Worm (Caenorhabditis elegans) whole organism, young adult: ENCODE measurements around the gene glb-34.

Experiments
- B0019.2 ChIP-seq: fragments of 200-800 bp; sonication (Bioruptor generic); conservative IDR thresholded peaks from 2 replicates; pipeline ENCODE4 v1.3.6; 2022; ENCODE audit warnings: missing genetic modification reagents, missing genetic modification characterization, missing compliant biosample characterization
- D2030.7 ChIP-seq: fragments of 200-800 bp; sonication (Bioruptor generic); IDR thresholded peaks from 2 replicates; pipeline ENCODE4 v1.3.6; 2022; ENCODE audit warnings: missing genetic modification reagents, missing genetic modification characterization, missing compliant biosample characterization
- F33H1.4 ChIP-seq: fragments of 200-800 bp; sonication (Bioruptor generic); IDR thresholded peaks from 2 replicates; pipeline ENCODE4 v1.3.6; 2022; ENCODE audit warnings: missing genetic modification reagents, missing genetic modification characterization, missing compliant biosample characterization
- T26A5.8 ChIP-seq: sonication (generic microtip); optimal IDR thresholded peaks from 2 replicates; lab custom pipeline; 2016; ENCODE audit warnings: missing genetic modification characterization, missing compliant biosample characterization
- ZK185.1 ChIP-seq: sonication (generic microtip); optimal IDR thresholded peaks from 2 replicates; lab custom pipeline; 2016; ENCODE audit warnings: mild to moderate bottlenecking, missing genetic modification characterization, missing compliant biosample characterization; ENCODE audit not compliant: poor library complexity, severe bottlenecking
- ama-1 ChIP-seq, 3 experiments: fragments of 150-350 bp in 1 of 3; sonication (generic microtip) in 2 of 3; optimal IDR thresholded peaks; 2 replicates each; lab custom pipeline; 2014 to 2018; ENCODE audit warnings: missing biosample characterization in 2 of 3, missing genetic modification characterization in 2 of 3, missing genetic modification reagents in 2 of 3
- aptf-2 ChIP-seq: fragments of 200-800 bp; sonication (Bioruptor generic); conservative IDR thresholded peaks from 2 replicates; pipeline ENCODE4 v1.3.6; 2022; ENCODE audit warnings: missing genetic modification reagents, missing genetic modification characterization, missing compliant biosample characterization
- atf-7 ChIP-seq: sonication (generic microtip); optimal IDR thresholded peaks from 2 replicates; lab custom pipeline; 2017; ENCODE audit warnings: mild to moderate bottlenecking, missing genetic modification characterization, missing compliant biosample characterization
- attf-6 ChIP-seq: fragments of 200-800 bp; sonication (Bioruptor generic); IDR thresholded peaks from 2 replicates; pipeline ENCODE4 v1.3.6; 2022; ENCODE audit warnings: missing genetic modification reagents, missing genetic modification characterization, missing compliant biosample characterization
- bed-1 ChIP-seq: fragments of 200-800 bp; sonication (Bioruptor generic); IDR thresholded peaks from 2 replicates; pipeline ENCODE4 v1.3.6; 2022; ENCODE audit warnings: missing genetic modification reagents, missing genetic modification characterization, missing compliant biosample characterization
- ceh-100 ChIP-seq: fragments of 200-800 bp; sonication (Bioruptor generic); IDR thresholded peaks from 2 replicates; pipeline ENCODE4 v1.3.6; 2022; ENCODE audit warnings: missing genetic modification reagents, missing genetic modification characterization, missing compliant biosample characterization
- ceh-79 ChIP-seq: sonication (generic microtip); optimal IDR thresholded peaks from 2 replicates; lab custom pipeline; 2017; ENCODE audit warnings: mild to moderate bottlenecking, missing genetic modification characterization, missing compliant biosample characterization
- ceh-91 ChIP-seq: fragments of 200-800 bp; sonication (Bioruptor generic); IDR thresholded peaks from 2 replicates; pipeline ENCODE4 v1.3.6; 2022; ENCODE audit warnings: missing genetic modification reagents, missing genetic modification characterization, missing compliant biosample characterization
- dox-1 ChIP-seq: fragments of 200-800 bp; sonication (Bioruptor generic); IDR thresholded peaks from 2 replicates; pipeline ENCODE4 v1.3.6; 2022; ENCODE audit warnings: missing genetic modification reagents, missing genetic modification characterization, missing compliant biosample characterization
- dpff-1 ChIP-seq: sonication (generic microtip); optimal IDR thresholded peaks from 2 replicates; lab custom pipeline; 2017; ENCODE audit warnings: mild to moderate bottlenecking, missing genetic modification characterization, missing compliant biosample characterization
- egl-18 ChIP-seq: fragments of 200-800 bp; sonication (Bioruptor generic); IDR thresholded peaks from 2 replicates; pipeline ENCODE4 v1.3.6; 2022; ENCODE audit warnings: missing genetic modification reagents, missing genetic modification characterization, missing compliant biosample characterization
- egrh-3 ChIP-seq: fragments of 200-800 bp; sonication (Bioruptor generic); IDR thresholded peaks from 2 replicates; pipeline ENCODE4 v1.3.6; 2022; ENCODE audit warnings: missing genetic modification reagents, missing genetic modification characterization, missing compliant biosample characterization
- ekl-4 ChIP-seq: fragments of 200-800 bp; sonication (Bioruptor generic); IDR thresholded peaks from 2 replicates; pipeline ENCODE4 v1.3.6; 2022; ENCODE audit warnings: missing genetic modification reagents, missing genetic modification characterization, missing compliant biosample characterization
- ets-4 ChIP-seq: fragments of 200-800 bp; sonication (Bioruptor generic); optimal IDR thresholded peaks from 2 replicates; lab custom pipeline; 2018; ENCODE audit warnings: mild to moderate bottlenecking, missing genetic modification characterization, missing compliant biosample characterization
- hmg-20 ChIP-seq: fragments of 200-800 bp; sonication (Bioruptor generic); IDR thresholded peaks from 2 replicates; pipeline ENCODE4 v1.3.6; 2022; ENCODE audit warnings: missing genetic modification reagents, missing genetic modification characterization, missing compliant biosample characterization
- hrde-1 ChIP-seq: sonication (generic microtip); optimal IDR thresholded peaks from 2 replicates; lab custom pipeline; 2016; ENCODE audit warnings: missing genetic modification characterization, mild to moderate bottlenecking, missing compliant biosample characterization, moderate library complexity, missing genotype, missing genetic modification reagents, borderline replicate concordance
- hsf-1 ChIP-seq: fragments of 200-800 bp; sonication (Bioruptor generic); IDR thresholded peaks from 2 replicates; pipeline ENCODE4 v1.3.6; 2022; ENCODE audit warnings: missing genetic modification reagents, missing genetic modification characterization, missing compliant biosample characterization
- lin-54 ChIP-seq: fragments of 200-800 bp; sonication (Bioruptor generic); optimal IDR thresholded peaks from 2 replicates; lab custom pipeline; 2018; ENCODE audit warnings: mild to moderate bottlenecking, missing genetic modification characterization, missing compliant biosample characterization
- lsl-1 ChIP-seq: fragments of 200-800 bp; sonication (Bioruptor generic); optimal IDR thresholded peaks from 2 replicates; lab custom pipeline; 2018; ENCODE audit warnings: mild to moderate bottlenecking, missing genetic modification characterization, moderate library complexity, missing compliant biosample characterization
- lsy-27 ChIP-seq: sonication (generic microtip); optimal IDR thresholded peaks from 2 replicates; lab custom pipeline; 2017; ENCODE audit warnings: missing genetic modification characterization, mild to moderate bottlenecking, missing compliant biosample characterization, antibody characterized with exemption, missing genotype, borderline replicate concordance; ENCODE audit not compliant: insufficient read depth
- mcd-1 ChIP-seq: fragments of 200-800 bp; sonication (Bioruptor generic); IDR thresholded peaks from 2 replicates; pipeline ENCODE4 v1.3.6; 2022; ENCODE audit warnings: missing genetic modification reagents, missing genetic modification characterization, missing compliant biosample characterization
- mxl-1 ChIP-seq: sonication (generic microtip); optimal IDR thresholded peaks from 2 replicates; lab custom pipeline; 2016; ENCODE audit warnings: missing genetic modification characterization, missing compliant biosample characterization
- nfya-2 ChIP-seq: fragments of 200-800 bp; sonication (Bioruptor generic); IDR thresholded peaks from 2 replicates; pipeline ENCODE4 v1.3.6; 2022; ENCODE audit warnings: missing genetic modification reagents, missing genetic modification characterization, missing compliant biosample characterization
- nfyb-1 ChIP-seq: fragments of 200-800 bp; sonication (Bioruptor generic); IDR thresholded peaks from 2 replicates; pipeline ENCODE4 v1.3.6; 2022; ENCODE audit warnings: missing genetic modification reagents, missing genetic modification characterization, missing compliant biosample characterization
- nhr-90 ChIP-seq: sonication (generic microtip); optimal IDR thresholded peaks from 2 replicates; lab custom pipeline; 2016; ENCODE audit warnings: missing genotype, mild to moderate bottlenecking, missing genetic modification characterization, missing compliant biosample characterization
- snpc-1.1 ChIP-seq: sonication (generic microtip); optimal IDR thresholded peaks from 2 replicates; lab custom pipeline; 2017; ENCODE audit warnings: missing genetic modification characterization, mild to moderate bottlenecking, missing compliant biosample characterization, antibody characterized with exemption, moderate library complexity, missing genotype, missing genetic modification reagents; ENCODE audit not compliant: insufficient read depth
- snpc-3.4 ChIP-seq: sonication (generic microtip); optimal IDR thresholded peaks from 2 replicates; lab custom pipeline; 2017; ENCODE audit warnings: missing genetic modification characterization, mild to moderate bottlenecking, missing compliant biosample characterization, antibody characterized with exemption, moderate library complexity, missing genotype, missing genetic modification reagents
- snpc-4 ChIP-seq, 5 experiments: fragments of 150-350 bp in 1 of 5; sonication (generic microtip) in 4 of 5; optimal IDR thresholded peaks; 2 replicates each; lab custom pipeline; 2014 to 2018; ENCODE audit warnings: missing genetic modification characterization in 5 of 5, missing biosample characterization in 3 of 5, antibody characterized with exemption in 2 of 5, mild to moderate bottlenecking in 2 of 5, missing compliant biosample characterization in 2 of 5, missing genotype in 2 of 5, moderate library complexity in 2 of 5, missing genetic modification reagents in 1 of 5
- unc-130 ChIP-seq: sonication (generic microtip); optimal IDR thresholded peaks from 2 replicates; lab custom pipeline; 2016; ENCODE audit warnings: missing genetic modification reagents, missing genetic modification characterization, missing compliant biosample characterization
- ztf-18 ChIP-seq: sonication (generic microtip); optimal IDR thresholded peaks from 2 replicates; lab custom pipeline; 2016; ENCODE audit warnings: missing genotype, mild to moderate bottlenecking, missing genetic modification characterization, missing compliant biosample characterization
- ztf-26 ChIP-seq: sonication (generic microtip); optimal IDR thresholded peaks from 2 replicates; lab custom pipeline; 2017; ENCODE audit warnings: missing genetic modification characterization, missing compliant biosample characterization
- ztf-28 ChIP-seq: fragments of 200-800 bp; sonication (Bioruptor generic); IDR thresholded peaks from 2 replicates; pipeline ENCODE4 v1.3.6; 2022; ENCODE audit warnings: missing genetic modification reagents, missing genetic modification characterization, missing compliant biosample characterization

glb-34 gene

DNA sequence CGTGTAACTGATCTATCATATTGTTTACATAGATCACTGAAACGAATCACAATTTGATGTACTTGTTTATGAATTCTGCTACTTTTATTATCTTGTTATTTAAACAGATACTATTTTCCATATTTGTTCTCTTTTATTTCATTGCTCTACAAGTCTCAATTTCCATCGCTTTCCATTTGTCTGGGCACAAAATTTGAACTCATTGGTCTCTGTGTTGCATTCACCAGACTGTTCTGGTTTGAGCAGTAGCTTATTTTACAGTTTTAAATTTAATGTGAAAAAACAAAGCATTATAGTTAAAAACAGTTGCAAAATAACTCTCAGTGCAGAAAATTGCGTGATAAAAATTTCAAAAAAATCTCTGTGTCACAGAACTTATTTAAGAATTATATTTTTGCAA is 15.1 kb upstream of the glb-34 start:
- no peak for TF ChIP-seq ekl-4 (GFP tag; lab: Robert Waterston, UW)
- TF ChIP-seq hsf-1 = no peak
- no peak for TF ChIP-seq snpc-1.1 (tag; lab: Kevin White, UChicago)
- TF ChIP-seq, all 124 proteins: peak for 0

DNA sequence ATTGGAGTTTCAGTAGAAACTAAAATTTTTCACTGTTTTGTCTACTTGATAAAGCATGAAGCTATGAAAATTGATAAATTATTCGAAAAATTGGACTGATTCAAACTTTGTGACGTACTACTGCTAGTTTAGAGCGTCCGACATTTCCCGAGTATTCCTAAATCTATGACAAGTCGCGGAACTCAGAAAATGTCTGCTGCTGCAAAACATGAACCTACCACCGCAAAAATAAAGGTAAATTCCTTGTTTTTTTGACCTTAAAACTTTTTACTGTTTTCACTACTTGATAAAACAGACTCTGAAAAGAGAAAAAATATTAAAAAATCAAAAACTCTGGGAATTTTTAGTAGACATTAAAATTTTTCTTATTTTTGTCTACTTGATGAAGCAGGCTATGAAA is 14.3 kb upstream of the glb-34 start:
- peak; percentile 71 for TF ChIP-seq attf-6 (GFP tag; lab: Robert Waterston, UW)
- TF ChIP-seq T26A5.8 (tag; lab: Kevin White, UChicago) = no peak
- TF ChIP-seq snpc-4 (GFP tag; optimal IDR thresholded peaks at IDR 0.05; lab: Kevin White, UChicago) = peak; percentile 64
- TF ChIP-seq snpc-4 (tag; optimal IDR thresholded peaks at IDR 0.05; lab: Kevin White, UChicago) = peak in 2 of 4 experiments; percentile 70 to 84
- TF ChIP-seq snpc-1.1 (tag; lab: Kevin White, UChicago) = peak; percentile 5

DNA sequence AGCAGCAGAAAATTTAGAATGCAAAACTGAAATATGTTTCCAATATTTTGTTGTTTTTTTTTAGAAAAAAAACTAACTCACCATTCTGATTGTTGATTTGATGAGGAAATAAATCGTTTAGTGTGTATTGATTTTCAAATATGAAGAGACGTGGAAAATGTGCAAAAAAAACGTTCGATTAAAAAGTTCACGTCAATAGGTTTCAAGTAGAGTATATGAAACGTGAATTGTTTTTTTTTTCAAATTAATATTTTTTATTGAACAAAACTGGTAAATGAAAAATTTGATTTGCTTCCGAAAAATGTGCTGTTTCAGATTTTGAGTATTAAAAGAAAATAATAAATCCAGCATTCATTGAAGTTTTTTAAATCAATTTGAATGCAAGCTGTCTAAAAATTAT is 8.4 kb upstream of the glb-34 start, which contains the start of gene irld-18:
irld-18 (minus strand) TSS at position 101 of the 400 bp plus-strand sequence.
- TF ChIP-seq nfya-2 = no peak
- TF ChIP-seq egl-18 (GFP tag; lab: Robert Waterston, UW) = no peak

- TF ChIP-seq attf-6 (GFP tag; lab: Robert Waterston, UW) = peak; percentile 40; the same call in 1 of the 2 replicates
- no peak for TF ChIP-seq snpc-4 (GFP tag; optimal IDR thresholded peaks at IDR 0.05; lab: Kevin White, UChicago)
- peak in 1 of 4 experiments; percentile 52 for TF ChIP-seq snpc-4 (tag; optimal IDR thresholded peaks at IDR 0.05; lab: Kevin White, UChicago)
- no peak for TF ChIP-seq ceh-79 (tag; lab: Kevin White, UChicago)
- TF ChIP-seq ztf-28 (GFP tag; lab: Robert Waterston, UW) = no peak
- TF ChIP-seq aptf-2 (GFP tag; lab: Robert Waterston, UW) = no peak
- TF ChIP-seq bed-1 (GFP tag; lab: Robert Waterston, UW) = no peak
Observed at ce11 chrIV:14578650-14579193, 6.2 kb upstream of the glb-34 start, which contains the start of gene Y57G11B.8. TSS of gene Y57G11B.8 (minus strand) at chrIV:14578700.

ce11 chrIV:14576471-14576870 is 4.0 kb upstream of the glb-34 start:
- peak; percentile 55; the same call in 1 of the 2 replicates for TF ChIP-seq egrh-3 (GFP tag; lab: Robert Waterston, UW)
- TF ChIP-seq mxl-1 (tag; lab: Kevin White, UChicago) = peak; percentile 39
- no peak for TF ChIP-seq mcd-1 (GFP tag; lab: Robert Waterston, UW)
- peak; percentile 77; the same call in 1 of the 2 replicates for TF ChIP-seq nfyb-1 (GFP tag; lab: Robert Waterston, UW)
- no peak for TF ChIP-seq dox-1 (GFP tag; lab: Robert Waterston, UW)
- TF ChIP-seq lsy-27 (tag; lab: Kevin White, UChicago) = peak; percentile 47
- no peak for TF ChIP-seq ama-1 (optimal IDR thresholded peaks at IDR 0.05; lab: Kevin White, UChicago)
- TF ChIP-seq ama-1 (GFP tag; optimal IDR thresholded peaks at IDR 0.05; lab: Kevin White, UChicago) = peak; percentile 68 to 81
- TF ChIP-seq atf-7 = no peak
- peak; percentile 51 for TF ChIP-seq lin-54 (GFP tag; lab: Kevin White, UChicago)
- no peak for TF ChIP-seq ceh-100 (GFP tag; lab: Robert Waterston, UW)
- TF ChIP-seq nhr-90 (tag; lab: Kevin White, UChicago) = peak; percentile 29
- TF ChIP-seq lsl-1 = peak; percentile 8
- no peak for TF ChIP-seq ztf-26
- peak; percentile 24; the same call in 1 of the 2 replicates for TF ChIP-seq hmg-20 (GFP tag; lab: Robert Waterston, UW)
- TF ChIP-seq snpc-4 (GFP tag; optimal IDR thresholded peaks at IDR 0.05; lab: Kevin White, UChicago) = peak; percentile 91
- TF ChIP-seq snpc-4 (tag; optimal IDR thresholded peaks at IDR 0.05; lab: Kevin White, UChicago) = peak; percentile 44 to 97 (median 95)
- 0 out of 2 replicates have a peak, but pooled peaks have one; percentile 16 for TF ChIP-seq F33H1.4 (GFP tag; lab: Robert Waterston, UW)
- peak; percentile 36 for TF ChIP-seq ZK185.1 (tag; lab: Kevin White, UChicago)
- TF ChIP-seq ceh-91 (GFP tag; lab: Robert Waterston, UW) = 0 out of 2 replicates have a peak, but pooled peaks have one; percentile 28
- TF ChIP-seq hrde-1 (tag; lab: Kevin White, UChicago) = no peak
- peak; percentile 41 for TF ChIP-seq snpc-3.4 (tag; lab: Kevin White, UChicago)
- 0 out of 2 replicates have a peak, but pooled peaks have one; percentile 12 for TF ChIP-seq B0019.2 (GFP tag; lab: Robert Waterston, UW)
- no peak for TF ChIP-seq ztf-18 (tag; lab: Kevin White, UChicago)
- TF ChIP-seq ets-4 = no peak
- no peak for TF ChIP-seq dpff-1
- TF ChIP-seq unc-130 (GFP tag; lab: Kevin White, UChicago) = no peak
- TF ChIP-seq D2030.7 (GFP tag; lab: Robert Waterston, UW) = peak; percentile 42; the same call in 1 of the 2 replicates
